Fruit fly (Drosophila melanogaster) whole organism, embryonic: ENCODE data around the gene Cat.

Source experiments
- Abd-B ChIP-seq: fragments of 200-800 bp; sonication (Bioruptor generic); optimal IDR thresholded peaks from 2 replicates; lab custom pipeline; 2018; ENCODE audit warnings: missing biosample characterization, mild to moderate bottlenecking, missing genetic modification characterization, moderate library complexity
- B-H1 ChIP-seq: fragments of 200-800 bp; sonication (Bioruptor generic); IDR thresholded peaks from 3 replicates; pipeline ENCODE4 v1.3.6; 2022; ENCODE audit warnings: missing biosample characterization, missing genetic modification characterization
- B-H2 ChIP-seq: fragments of 200-800 bp; sonication (Bioruptor generic); optimal IDR thresholded peaks from 2 replicates; lab custom pipeline; 2018; ENCODE audit warnings: missing biosample characterization, mild to moderate bottlenecking, missing genetic modification characterization
- CG1024 ChIP-seq: fragments of 200-800 bp; sonication (Bioruptor generic); IDR thresholded peaks from 2 replicates; pipeline ENCODE4 v1.3.6; 2022; ENCODE audit warnings: missing biosample characterization, missing genetic modification characterization
- CG10979 ChIP-seq: fragments of 200-800 bp; sonication (Bioruptor generic); optimal IDR thresholded peaks from 2 replicates; lab custom pipeline; 2018; ENCODE audit warnings: missing biosample characterization, mild to moderate bottlenecking, missing genetic modification characterization, moderate library complexity
- CG11093 ChIP-seq: fragments of 200-800 bp; sonication (Bioruptor generic); IDR thresholded peaks from 3 replicates; pipeline ENCODE4 v1.3.6; 2022; ENCODE audit warnings: missing biosample characterization, missing genetic modification characterization
- CG11695 ChIP-seq: fragments of 200-800 bp; sonication (Bioruptor generic); IDR thresholded peaks from 3 replicates; pipeline ENCODE4 v1.3.6; 2022; ENCODE audit warnings: missing biosample characterization, missing genetic modification characterization
- CG11696 ChIP-seq: fragments of 200-800 bp; sonication (Bioruptor generic); IDR thresholded peaks from 2 replicates; pipeline ENCODE4 v1.3.6; 2022; ENCODE audit warnings: missing biosample characterization, missing genetic modification characterization
- CG12659 ChIP-seq: fragments of 200-800 bp; sonication (Bioruptor generic); optimal IDR thresholded peaks from 3 replicates; lab custom pipeline; 2017; ENCODE audit warnings: mild to moderate bottlenecking, missing biosample characterization, missing genetic modification reagents, missing genetic modification characterization
- CG14014 ChIP-seq: fragments of 200-800 bp; sonication (Bioruptor generic); IDR thresholded peaks from 2 replicates; pipeline ENCODE4 v1.3.6; 2022; ENCODE audit warnings: missing biosample characterization, missing genetic modification characterization
- CG14710 ChIP-seq: fragments of 200-800 bp; sonication (Bioruptor generic); optimal IDR thresholded peaks from 3 replicates; lab custom pipeline; 2019; ENCODE audit warnings: missing biosample characterization, mild to moderate bottlenecking, missing genetic modification characterization, moderate library complexity
- CG15696 ChIP-seq: fragments of 200-800 bp; sonication (Bioruptor generic); optimal IDR thresholded peaks from 2 replicates; lab custom pipeline; 2019; ENCODE audit warnings: missing biosample characterization, mild to moderate bottlenecking, missing genetic modification characterization, moderate library complexity
- CG1603 ChIP-seq: fragments of 200-800 bp; sonication (Bioruptor generic); optimal IDR thresholded peaks from 2 replicates; lab custom pipeline; 2019; ENCODE audit warnings: missing biosample characterization, mild to moderate bottlenecking, missing genetic modification characterization, moderate library complexity
- CG17359 ChIP-seq: fragments of 200-800 bp; sonication (Bioruptor generic); optimal IDR thresholded peaks from 3 replicates; lab custom pipeline; 2018; ENCODE audit warnings: missing biosample characterization, mild to moderate bottlenecking, missing genetic modification characterization, moderate library complexity
- CG17361 ChIP-seq: fragments of 200-800 bp; sonication (Bioruptor generic); IDR thresholded peaks from 3 replicates; pipeline ENCODE4 v1.3.6; 2022; ENCODE audit warnings: missing biosample characterization, missing genetic modification characterization
- CG17385 ChIP-seq: fragments of 200-800 bp; sonication (Bioruptor generic); optimal IDR thresholded peaks from 3 replicates; lab custom pipeline; 2018; ENCODE audit warnings: missing biosample characterization, mild to moderate bottlenecking, missing genetic modification characterization
- CG17829 ChIP-seq: fragments of 200-800 bp; optimal IDR thresholded peaks from 2 replicates; lab custom pipeline; 2019; ENCODE audit warnings: missing biosample characterization, mild to moderate bottlenecking, missing genetic modification characterization, moderate library complexity
- CG1792 ChIP-seq: fragments of 200-800 bp; sonication (Bioruptor generic); optimal IDR thresholded peaks from 2 replicates; lab custom pipeline; 2016; ENCODE audit warnings: missing biosample characterization, missing genetic modification characterization
- CG2712 ChIP-seq: fragments of 200-800 bp; optimal IDR thresholded peaks from 3 replicates; lab custom pipeline; 2019; ENCODE audit warnings: missing biosample characterization, mild to moderate bottlenecking, missing genetic modification characterization, moderate library complexity
- CG2875 ChIP-seq: fragments of 200-800 bp; sonication (Bioruptor generic); optimal IDR thresholded peaks from 2 replicates; lab custom pipeline; 2017; ENCODE audit warnings: missing biosample characterization, mild to moderate bottlenecking, missing genetic modification characterization, missing genetic modification reagents
- CG5953 ChIP-seq: fragments of 200-800 bp; sonication (Bioruptor generic); IDR thresholded peaks from 2 replicates; pipeline ENCODE4 v1.3.6; 2022; ENCODE audit warnings: missing biosample characterization, missing genetic modification characterization
- CG9437 ChIP-seq: fragments of 200-800 bp; sonication (Bioruptor generic); optimal IDR thresholded peaks from 2 replicates; lab custom pipeline; 2018; ENCODE audit warnings: missing biosample characterization, mild to moderate bottlenecking, missing genetic modification characterization
- CG9727 ChIP-seq: fragments of 200-800 bp; sonication (Bioruptor generic); optimal IDR thresholded peaks from 3 replicates; lab custom pipeline; 2017; ENCODE audit warnings: missing biosample characterization, mild to moderate bottlenecking, missing genetic modification characterization
- HLH3B ChIP-seq: fragments of 200-800 bp; sonication (Bioruptor generic); IDR thresholded peaks from 2 replicates; pipeline ENCODE4 v1.3.6; 2022; ENCODE audit warnings: missing biosample characterization, missing genetic modification characterization
- HmgZ ChIP-seq: fragments of 200-800 bp; sonication (Bioruptor generic); optimal IDR thresholded peaks from 2 replicates; lab custom pipeline; 2018; ENCODE audit warnings: missing biosample characterization, mild to moderate bottlenecking, missing genetic modification characterization
- Nf-YB ChIP-seq: fragments of 200-800 bp; sonication (Bioruptor generic); optimal IDR thresholded peaks from 3 replicates; lab custom pipeline; 2019; ENCODE audit warnings: missing biosample characterization, mild to moderate bottlenecking, missing genetic modification characterization, moderate library complexity
- NfI ChIP-seq: fragments of 200-800 bp; sonication (Bioruptor generic); optimal IDR thresholded peaks from 3 replicates; lab custom pipeline; 2018; ENCODE audit warnings: missing biosample characterization, mild to moderate bottlenecking, missing genetic modification characterization, moderate library complexity
- Oli ChIP-seq: fragments of 200-800 bp; sonication (Bioruptor generic); optimal IDR thresholded peaks from 2 replicates; lab custom pipeline; 2018; ENCODE audit warnings: missing biosample characterization, mild to moderate bottlenecking, missing genetic modification characterization, moderate library complexity
- Ptx1 ChIP-seq: fragments of 200-800 bp; sonication (Bioruptor generic); IDR thresholded peaks from 2 replicates; pipeline ENCODE4 v1.3.6; 2022; ENCODE audit warnings: missing biosample characterization, missing genetic modification characterization
- Sox102F ChIP-seq: fragments of 200-800 bp; sonication (Bioruptor generic); optimal IDR thresholded peaks from 2 replicates; lab custom pipeline; 2018; ENCODE audit warnings: missing biosample characterization, mild to moderate bottlenecking, missing genetic modification characterization, moderate library complexity
- Ssrp ChIP-seq: fragments of 200-800 bp; sonication (Bioruptor generic); optimal IDR thresholded peaks from 2 replicates; lab custom pipeline; 2018; ENCODE audit warnings: missing biosample characterization, mild to moderate bottlenecking, missing genetic modification characterization, moderate library complexity
- cad ChIP-seq: fragments of >200 bp; optimal IDR thresholded peaks from 2 replicates; lab custom pipeline; 2017; ENCODE audit warnings: missing biosample characterization, missing genetic modification characterization
- caup ChIP-seq: fragments of 200-800 bp; sonication (Bioruptor generic); optimal IDR thresholded peaks from 3 replicates; lab custom pipeline; 2017; ENCODE audit warnings: missing biosample characterization, mild to moderate bottlenecking, missing genetic modification characterization, moderate library complexity; ENCODE audit not compliant: severe bottlenecking
- corto ChIP-seq: fragments of 200-800 bp; sonication (Bioruptor generic); optimal IDR thresholded peaks from 2 replicates; lab custom pipeline; 2016; ENCODE audit warnings: missing biosample characterization, mild to moderate bottlenecking, missing genetic modification characterization, moderate library complexity
- crol ChIP-seq: fragments of 200-800 bp; sonication (Bioruptor generic); IDR thresholded peaks from 2 replicates; pipeline ENCODE4 v1.3.6; 2022; ENCODE audit warnings: missing biosample characterization, missing genetic modification characterization
- cwo ChIP-seq: fragments of 200-800 bp; sonication (Bioruptor generic); optimal IDR thresholded peaks from 3 replicates; lab custom pipeline; 2017; ENCODE audit warnings: missing biosample characterization, missing genetic modification characterization, mild to moderate bottlenecking, moderate library complexity, missing genetic modification reagents
- dmrt11E ChIP-seq: fragments of 200-800 bp; sonication (Bioruptor generic); optimal IDR thresholded peaks from 3 replicates; lab custom pipeline; 2018; ENCODE audit warnings: missing biosample characterization, mild to moderate bottlenecking, missing genetic modification characterization, moderate library complexity
- dmrt99B ChIP-seq: fragments of 200-800 bp; sonication (Bioruptor generic); optimal IDR thresholded peaks from 2 replicates; lab custom pipeline; 2018; ENCODE audit warnings: missing biosample characterization, mild to moderate bottlenecking, missing genetic modification characterization, moderate library complexity
- fd64A ChIP-seq: fragments of 200-800 bp; sonication (Bioruptor generic); optimal IDR thresholded peaks from 3 replicates; lab custom pipeline; 2018; ENCODE audit warnings: missing biosample characterization, mild to moderate bottlenecking, missing genetic modification characterization
- hkb ChIP-seq, 2 experiments: fragments of 200-800 bp in 1 of 2; fragments of >200 bp in 1 of 2; sonication (Bioruptor generic) in 1 of 2; IDR thresholded peaks in 1 of 2; optimal IDR thresholded peaks in 1 of 2; 2 replicates each; pipeline versions ENCODE4 v1.3.6 to Lab custom; 2017 to 2022; ENCODE audit warnings: missing biosample characterization in 1 of 2, missing genetic modification characterization in 1 of 2
- luna ChIP-seq: fragments of 200-800 bp; sonication (Bioruptor generic); optimal IDR thresholded peaks from 2 replicates; lab custom pipeline; 2016; ENCODE audit warnings: missing biosample characterization, missing genetic modification characterization
- phol ChIP-seq: fragments of 200-800 bp; sonication (Bioruptor generic); optimal IDR thresholded peaks from 3 replicates; lab custom pipeline; 2018; ENCODE audit warnings: missing biosample characterization, mild to moderate bottlenecking, missing genetic modification characterization, moderate library complexity
- rib ChIP-seq: fragments of 200-800 bp; sonication (Bioruptor generic); IDR thresholded peaks from 2 replicates; pipeline ENCODE4 v1.3.6; 2022; ENCODE audit warnings: missing biosample characterization, missing genetic modification characterization
- salm ChIP-seq: fragments of 200-800 bp; sonication (Bioruptor generic); optimal IDR thresholded peaks from 2 replicates; lab custom pipeline; 2018; ENCODE audit warnings: missing biosample characterization, mild to moderate bottlenecking, missing genetic modification characterization
- sens ChIP-seq: fragments of 200-800 bp; sonication (Bioruptor generic); peaks from one replicate; lab custom pipeline; 2016; ENCODE audit warnings: missing biosample characterization, missing genetic modification characterization
- tio ChIP-seq: fragments of 200-800 bp; sonication (Bioruptor generic); optimal IDR thresholded peaks from 2 replicates; lab custom pipeline; 2017; ENCODE audit warnings: missing biosample characterization, missing genetic modification characterization, inconsistent platforms

The Cat gene

dm6 chr3L:18792834-18793233 is 29.6 kb upstream of the Cat start (continued):
- no peak for TF ChIP-seq B-H1 (GFP tag; lab: Robert Waterston, UW)

- TF ChIP-seq corto (no peak), CG9727 (GFP tag; lab: Kevin White, UChicago) (peak; percentile 37), CG11695 (GFP tag; lab: Robert Waterston, UW) (0 out of 3 replicates have a peak, but pooled peaks have one; percentile 21), CG14710 (peak; percentile 17), Oli (tag; lab: Kevin White, UChicago) (peak; percentile 67), HLH3B (GFP tag; lab: Robert Waterston, UW) (0 out of 2 replicates have a peak, but pooled peaks have one; percentile 8), CG2875 (peak; percentile 19), sens (peak; percentile 77), crol (GFP tag; lab: Robert Waterston, UW) (peak; percentile 72), Abd-B (GFP tag; lab: Kevin White, UChicago) (peak; percentile 8), NfI (GFP tag; lab: Kevin White, UChicago) (no peak), Nf-YB (GFP tag; lab: Kevin White, UChicago) (peak; percentile 7), cwo (GFP tag; lab: Kevin White, UChicago) (peak; percentile 10), B-H2 (GFP tag; lab: Kevin White, UChicago) (no peak), CG9437 (peak; percentile 14), CG10979 (tag; lab: Kevin White, UChicago) (peak; percentile 53), CG17361 (GFP tag; lab: Robert Waterston, UW) (peak; percentile 74), caup (no peak), CG12659 (peak; percentile 10), hkb (optimal IDR thresholded peaks at IDR 0.05; lab: Kevin White, UChicago) (no peak), hkb (GFP tag; IDR thresholded peaks at IDR 0.05; lab: Robert Waterston, UW) (peak; percentile 10; the same call in 1 of the 2 replicates), Ssrp (peak; percentile 29), CG11093 (0 out of 3 replicates have a peak, but pooled peaks have one; percentile 17), CG1603 (tag; lab: Kevin White, UChicago) (no peak), CG1024 (GFP tag; lab: Robert Waterston, UW) (no peak), CG2712 (peak; percentile 54), CG11696 (GFP tag; lab: Robert Waterston, UW) (no peak), CG17829 (tag; lab: Kevin White, UChicago) (peak; percentile 20), CG17359 (tag; lab: Kevin White, UChicago) (peak; percentile 31), HmgZ (tag; lab: Kevin White, UChicago) (no peak), salm (peak; percentile 24), fd64A (GFP tag; lab: Kevin White, UChicago) (no peak), Sox102F (GFP tag; lab: Kevin White, UChicago) (peak; percentile 45), phol (tag; lab: Kevin White, UChicago) (peak; percentile 69), CG14014 (0 out of 2 replicates have a peak, but pooled peaks have one; percentile 14), CG5953 (no peak), rib (GFP tag; lab: Robert Waterston, UW) (no peak), dmrt99B (peak; percentile 71), dmrt11E (tag; lab: Kevin White, UChicago) (peak; percentile 29), CG17385 (GFP tag; lab: Kevin White, UChicago) (peak; percentile 46), CG1792 (GFP tag; lab: Kevin White, UChicago) (no peak), luna (no peak), CG15696 (tag; lab: Kevin White, UChicago) (no peak), cad (GFP tag; lab: Kevin White, UChicago) (no peak), tio (GFP tag; lab: Kevin White, UChicago) (peak; percentile 11), Ptx1 (GFP tag; lab: Robert Waterston, UW) (peak; percentile 29; the same call in 1 of the 2 replicates)
Observed at dm6 chr3L:18795056-18795841, 27.2 kb upstream of the Cat start.
